Fruit fly (Drosophila melanogaster) whole organism, embryonic: Measurements from ENCODE around the gene sol.

ENCODE experiments used
- Awh ChIP-seq: fragments of 200-800 bp; sonication (Bioruptor generic); IDR thresholded peaks from 2 replicates; pipeline ENCODE4, ENCODE4 v1.3.6; 2022; ENCODE audit warnings: missing biosample characterization, missing genetic modification characterization
- B-H1 ChIP-seq: fragments of 200-800 bp; sonication (Bioruptor generic); IDR thresholded peaks from 3 replicates; pipeline ENCODE4 v1.3.6; 2022; ENCODE audit warnings: missing biosample characterization, missing genetic modification characterization
- CG10431 ChIP-seq: fragments of 200-800 bp; sonication (Bioruptor generic); optimal IDR thresholded peaks from 3 replicates; lab custom pipeline; 2018; ENCODE audit warnings: missing biosample characterization, mild to moderate bottlenecking, missing genetic modification characterization
- CG10959 ChIP-seq: fragments of 200-800 bp; sonication (Bioruptor generic); IDR thresholded peaks from 2 replicates; pipeline ENCODE4 v1.3.6; 2022; ENCODE audit warnings: missing biosample characterization, missing genetic modification characterization
- CG11456 ChIP-seq: fragments of 200-800 bp; sonication (Bioruptor generic); IDR thresholded peaks from 3 replicates; pipeline ENCODE4 v1.3.6; 2022; ENCODE audit warnings: missing biosample characterization, missing genetic modification characterization
- CG11695 ChIP-seq: fragments of 200-800 bp; sonication (Bioruptor generic); IDR thresholded peaks from 3 replicates; pipeline ENCODE4 v1.3.6; 2022; ENCODE audit warnings: missing biosample characterization, missing genetic modification characterization
- CG12299 ChIP-seq: fragments of 200-800 bp; sonication (Bioruptor generic); optimal IDR thresholded peaks from 2 replicates; lab custom pipeline; 2018; ENCODE audit warnings: missing biosample characterization, mild to moderate bottlenecking, missing genetic modification characterization
- CG1233 ChIP-seq: fragments of 200-800 bp; sonication (Bioruptor generic); optimal IDR thresholded peaks from 4 replicates; lab custom pipeline; 2018; ENCODE audit warnings: missing biosample characterization, mild to moderate bottlenecking, missing genetic modification characterization
- CG12659 ChIP-seq: fragments of 200-800 bp; sonication (Bioruptor generic); optimal IDR thresholded peaks from 3 replicates; lab custom pipeline; 2017; ENCODE audit warnings: mild to moderate bottlenecking, missing biosample characterization, missing genetic modification reagents, missing genetic modification characterization
- CG15696 ChIP-seq: fragments of 200-800 bp; sonication (Bioruptor generic); optimal IDR thresholded peaks from 2 replicates; lab custom pipeline; 2019; ENCODE audit warnings: missing biosample characterization, mild to moderate bottlenecking, missing genetic modification characterization, moderate library complexity
- CG16815 ChIP-seq: fragments of 200-800 bp; sonication (Bioruptor generic); optimal IDR thresholded peaks from 3 replicates; lab custom pipeline; 2017; ENCODE audit warnings: missing biosample characterization, mild to moderate bottlenecking, missing genetic modification characterization
- CG1832 ChIP-seq: fragments of 200-800 bp; sonication (Bioruptor generic); optimal IDR thresholded peaks from 2 replicates; lab custom pipeline; 2017; ENCODE audit warnings: missing biosample characterization, mild to moderate bottlenecking, missing genetic modification characterization, inconsistent platforms
- CG2678 ChIP-seq: fragments of 200-800 bp; sonication (Bioruptor generic); optimal IDR thresholded peaks from 3 replicates; lab custom pipeline; 2019; ENCODE audit warnings: missing biosample characterization, mild to moderate bottlenecking, missing genetic modification characterization, moderate library complexity
- CG31388 ChIP-seq: fragments of 200-800 bp; sonication (Bioruptor generic); optimal IDR thresholded peaks from 2 replicates; lab custom pipeline; 2016; ENCODE audit warnings: missing biosample characterization, missing genetic modification characterization
- CG4360 ChIP-seq: fragments of 200-800 bp; sonication (Bioruptor generic); IDR thresholded peaks from 2 replicates; pipeline ENCODE4 v1.3.6; 2022; ENCODE audit warnings: missing biosample characterization, missing genetic modification characterization
- CG7928 ChIP-seq: fragments of 200-800 bp; sonication (Bioruptor generic); optimal IDR thresholded peaks from 2 replicates; lab custom pipeline; 2017; ENCODE audit warnings: missing biosample characterization, mild to moderate bottlenecking, missing genetic modification characterization
- CG9437 ChIP-seq: fragments of 200-800 bp; sonication (Bioruptor generic); optimal IDR thresholded peaks from 2 replicates; lab custom pipeline; 2018; ENCODE audit warnings: missing biosample characterization, mild to moderate bottlenecking, missing genetic modification characterization
- CG9817 ChIP-seq: fragments of 200-800 bp; sonication (Bioruptor generic); optimal IDR thresholded peaks from 2 replicates; lab custom pipeline; 2018; ENCODE audit warnings: missing biosample characterization, mild to moderate bottlenecking, missing genetic modification characterization, moderate library complexity
- Dip2 ChIP-seq: fragments of 200-800 bp; sonication (Bioruptor generic); IDR thresholded peaks from 2 replicates; pipeline ENCODE4 v1.3.6; 2022; ENCODE audit warnings: missing biosample characterization, missing genetic modification characterization
- Elba2 ChIP-seq: fragments of 200-800 bp; sonication (Bioruptor generic); optimal IDR thresholded peaks from 3 replicates; lab custom pipeline; 2016; ENCODE audit warnings: missing biosample characterization, missing genetic modification characterization
- HLH54F ChIP-seq: fragments of 200-800 bp; sonication (Bioruptor generic); optimal IDR thresholded peaks from 3 replicates; lab custom pipeline; 2016; ENCODE audit warnings: missing biosample characterization, missing genetic modification characterization
- Hmx ChIP-seq: fragments of 200-800 bp; sonication (Bioruptor generic); optimal IDR thresholded peaks from 2 replicates; lab custom pipeline; 2016; ENCODE audit warnings: missing biosample characterization, missing genetic modification characterization
- Myb ChIP-seq: fragments of 200-800 bp; sonication (Bioruptor generic); optimal IDR thresholded peaks from 2 replicates; lab custom pipeline; 2016; ENCODE audit warnings: missing biosample characterization, missing genetic modification characterization
- Nf-YB ChIP-seq: fragments of 200-800 bp; sonication (Bioruptor generic); optimal IDR thresholded peaks from 3 replicates; lab custom pipeline; 2019; ENCODE audit warnings: missing biosample characterization, mild to moderate bottlenecking, missing genetic modification characterization, moderate library complexity
- Scr ChIP-seq: fragments of 200-800 bp; sonication (Bioruptor generic); IDR thresholded peaks from 2 replicates; pipeline ENCODE4 v1.3.6; 2022; ENCODE audit warnings: missing biosample characterization, missing genetic modification characterization; ENCODE audit not compliant: partially characterized antibody
- Sox102F ChIP-seq: fragments of 200-800 bp; sonication (Bioruptor generic); optimal IDR thresholded peaks from 2 replicates; lab custom pipeline; 2018; ENCODE audit warnings: missing biosample characterization, mild to moderate bottlenecking, missing genetic modification characterization, moderate library complexity
- Taf1 ChIP-seq: fragments of 200-800 bp; sonication (Bioruptor generic); IDR thresholded peaks from 2 replicates; pipeline ENCODE4 v1.3.6; 2022; ENCODE audit warnings: missing biosample characterization, missing genetic modification characterization
- Tbp ChIP-seq: fragments of >200 bp; optimal IDR thresholded peaks from 2 replicates; lab custom pipeline; 2018; ENCODE audit warnings: missing biosample characterization, missing genetic modification characterization
- YL-1 ChIP-seq: fragments of 200-800 bp; sonication (Bioruptor generic); optimal IDR thresholded peaks from 3 replicates; lab custom pipeline; 2017; ENCODE audit warnings: missing biosample characterization, mild to moderate bottlenecking, missing genetic modification characterization
- grau ChIP-seq: fragments of 200-800 bp; optimal IDR thresholded peaks from 3 replicates; lab custom pipeline; 2019; ENCODE audit warnings: missing biosample characterization, mild to moderate bottlenecking, missing genetic modification characterization, moderate library complexity
- h ChIP-seq: fragments of >200 bp; optimal IDR thresholded peaks from 2 replicates; lab custom pipeline; 2017
- ind ChIP-seq: fragments of 200-800 bp; sonication (Bioruptor generic); optimal IDR thresholded peaks from 3 replicates; lab custom pipeline; 2016; ENCODE audit warnings: missing biosample characterization, missing genetic modification characterization
- jumu ChIP-seq: fragments of 200-800 bp; sonication (Bioruptor generic); optimal IDR thresholded peaks from 3 replicates; lab custom pipeline; 2016; ENCODE audit warnings: missing biosample characterization, missing genetic modification characterization
- ken ChIP-seq: fragments of 200-800 bp; sonication (Bioruptor generic); IDR thresholded peaks from 3 replicates; pipeline ENCODE4 v1.3.6; 2022; ENCODE audit warnings: missing biosample characterization, missing genetic modification characterization
- luna ChIP-seq: fragments of 200-800 bp; sonication (Bioruptor generic); optimal IDR thresholded peaks from 2 replicates; lab custom pipeline; 2016; ENCODE audit warnings: missing biosample characterization, missing genetic modification characterization
- maf-S ChIP-seq: fragments of 200-800 bp; sonication (Bioruptor generic); optimal IDR thresholded peaks from 2 replicates; lab custom pipeline; 2016; ENCODE audit warnings: missing biosample characterization, missing genetic modification characterization
- mirr ChIP-seq: fragments of 200-800 bp; sonication (Bioruptor generic); optimal IDR thresholded peaks from 3 replicates; lab custom pipeline; 2018; ENCODE audit warnings: missing biosample characterization, mild to moderate bottlenecking, missing genetic modification characterization
- nom ChIP-seq: fragments of 200-800 bp; sonication (Bioruptor generic); optimal IDR thresholded peaks from 2 replicates; lab custom pipeline; 2017; ENCODE audit warnings: missing biosample characterization, missing genetic modification characterization, mild to moderate bottlenecking, moderate library complexity, missing genetic modification reagents
- p53 ChIP-seq: fragments of 200-800 bp; sonication (Bioruptor generic); optimal IDR thresholded peaks from 2 replicates; lab custom pipeline; 2016; ENCODE audit warnings: missing biosample characterization, missing genetic modification characterization
- phol ChIP-seq: fragments of 200-800 bp; sonication (Bioruptor generic); optimal IDR thresholded peaks from 3 replicates; lab custom pipeline; 2018; ENCODE audit warnings: missing biosample characterization, mild to moderate bottlenecking, missing genetic modification characterization, moderate library complexity
- pros ChIP-seq: fragments of 200-800 bp; sonication (Bioruptor generic); optimal IDR thresholded peaks from 3 replicates; lab custom pipeline; 2019; ENCODE audit warnings: missing biosample characterization, mild to moderate bottlenecking, missing genetic modification characterization, moderate library complexity
- pzg ChIP-seq: fragments of 200-800 bp; sonication (Bioruptor generic); optimal IDR thresholded peaks from 3 replicates; lab custom pipeline; 2018; ENCODE audit warnings: missing biosample characterization, mild to moderate bottlenecking, missing genetic modification characterization, moderate library complexity
- ranshi ChIP-seq: fragments of 200-800 bp; sonication (Bioruptor generic); IDR thresholded peaks from 2 replicates; pipeline ENCODE4 v1.3.6; 2022; ENCODE audit warnings: missing biosample characterization, missing genetic modification characterization
- slbo ChIP-seq: fragments of 200-800 bp; sonication (Bioruptor generic); IDR thresholded peaks from 2 replicates; pipeline ENCODE4 v1.3.6; 2022; ENCODE audit warnings: missing biosample characterization, missing genetic modification characterization
- sqz ChIP-seq: fragments of 200-800 bp; sonication (Bioruptor generic); optimal IDR thresholded peaks from 3 replicates; lab custom pipeline; 2018; ENCODE audit warnings: missing biosample characterization, mild to moderate bottlenecking, missing genetic modification characterization
- stwl ChIP-seq: fragments of 200-800 bp; sonication (Bioruptor generic); optimal IDR thresholded peaks from 3 replicates; lab custom pipeline; 2018; ENCODE audit warnings: missing biosample characterization, mild to moderate bottlenecking, missing genetic modification characterization, moderate library complexity
- tgo ChIP-seq: fragments of 200-800 bp; sonication (Bioruptor generic); IDR thresholded peaks from 3 replicates; pipeline ENCODE4 v1.3.6; 2022; ENCODE audit warnings: missing biosample characterization, missing genetic modification characterization
- tna ChIP-seq: fragments of 200-800 bp; sonication (Bioruptor generic); IDR thresholded peaks from 2 replicates; pipeline ENCODE4 v1.3.6; 2022; ENCODE audit warnings: missing biosample characterization, missing genetic modification characterization; ENCODE audit not compliant: partially characterized antibody
- twi ChIP-seq: fragments of 200-800 bp; optimal IDR thresholded peaks from 2 replicates; lab custom pipeline; 2019; ENCODE audit warnings: missing biosample characterization, mild to moderate bottlenecking, missing genetic modification characterization, moderate library complexity
- tx ChIP-seq: fragments of 200-800 bp; sonication (Bioruptor generic); optimal IDR thresholded peaks from 2 replicates; lab custom pipeline; 2016; ENCODE audit warnings: missing biosample characterization, missing genetic modification characterization

The sol gene

dm6 chrX:21319202-21319772 is 30.8 kb upstream of the sol start, which contains the start of the genes SLIRP1 and anox (continued):
- peak; percentile 69 for TF ChIP-seq tx (GFP tag; lab: Kevin White, UChicago)
- TF ChIP-seq h (lab: Kevin White, UChicago), result no peak
- TF ChIP-seq grau (tag; lab: Kevin White, UChicago), result peak; percentile 93
- TF ChIP-seq Dip2 (GFP tag; lab: Robert Waterston, UW), result no peak
- TF ChIP-seq CG2678 (tag; lab: Kevin White, UChicago), result peak; percentile 95
- peak; percentile 56; the same call in 1 of the 3 replicates for TF ChIP-seq B-H1 (GFP tag; lab: Robert Waterston, UW)
- peak; percentile 45 for TF ChIP-seq Myb (GFP tag; lab: Kevin White, UChicago)
- peak; percentile 18 for TF ChIP-seq pros (GFP tag; lab: Kevin White, UChicago)
- TF ChIP-seq CG7928 (GFP tag; lab: Kevin White, UChicago), result peak; percentile 55
- no peak for TF ChIP-seq CG10959 (GFP tag; lab: Robert Waterston, UW)
- peak; percentile 84 for TF ChIP-seq CG12299 (tag; lab: Kevin White, UChicago)
- TF ChIP-seq Tbp (GFP tag; lab: Kevin White, UChicago), result no peak
- TF ChIP-seq twi (tag; lab: Kevin White, UChicago), result peak; percentile 78
- peak; percentile 70 for TF ChIP-seq CG10431 (GFP tag; lab: Kevin White, UChicago)
- TF ChIP-seq Sox102F (GFP tag; lab: Kevin White, UChicago), result peak; percentile 89
- TF ChIP-seq ken (GFP tag; lab: Robert Waterston, UW), result peak; percentile 65; the same call in 2 of the 3 replicates
- TF ChIP-seq Elba2, result no peak
- peak; percentile 77 for TF ChIP-seq HLH54F (GFP tag; lab: Kevin White, UChicago)
- TF ChIP-seq CG11456, result peak; percentile 79; the same call in 1 of the 3 replicates
- peak; percentile 80; the same call in 1 of the 2 replicates for TF ChIP-seq ranshi (GFP tag; lab: Robert Waterston, UW)
- TF ChIP-seq CG15696 (tag; lab: Kevin White, UChicago), result peak; percentile 68
- peak; percentile 75 for TF ChIP-seq nom (GFP tag; lab: Kevin White, UChicago)
- TF ChIP-seq Taf1 (GFP tag; lab: Robert Waterston, UW), result peak; percentile 64; the same call in 1 of the 2 replicates
- TF ChIP-seq p53 (GFP tag; lab: Kevin White, UChicago), result peak; percentile 9
- TF ChIP-seq tna (GFP tag; lab: Robert Waterston, UW), result no peak
- peak; percentile 52 for TF ChIP-seq YL-1 (GFP tag; lab: Kevin White, UChicago)
- TF ChIP-seq CG9817 (tag; lab: Kevin White, UChicago), result peak; percentile 85
- peak; percentile 72 for TF ChIP-seq Nf-YB
- TF ChIP-seq tgo (GFP tag; lab: Robert Waterston, UW), result peak; percentile 85
- peak; percentile 89 for TF ChIP-seq CG11695
- TF ChIP-seq Awh (GFP tag; lab: Robert Waterston, UW), result peak; percentile 44; the same call in 1 of the 2 replicates
- no peak for TF ChIP-seq Scr (GFP tag; lab: Robert Waterston, UW)
- peak; percentile 90 for TF ChIP-seq CG12659
- TF ChIP-seq CG31388 (GFP tag; lab: Kevin White, UChicago), result peak; percentile 47
- TF ChIP-seq Hmx, result peak; percentile 61
- TF ChIP-seq pzg (GFP tag; lab: Kevin White, UChicago), result peak; percentile 41
- no peak for TF ChIP-seq CG4360 (GFP tag; lab: Robert Waterston, UW)
- TF ChIP-seq CG1832 (GFP tag; lab: Kevin White, UChicago), result no peak
- TF ChIP-seq ind, result peak; percentile 88
- TF ChIP-seq stwl, result peak; percentile 23
- peak; percentile 67 for TF ChIP-seq jumu
- TF ChIP-seq maf-S, result peak; percentile 69
- peak; percentile 93 for TF ChIP-seq phol
- peak; percentile 58 for TF ChIP-seq mirr
- peak; percentile 97 for TF ChIP-seq CG9437
- peak; percentile 86 for TF ChIP-seq CG16815 (GFP tag; lab: Kevin White, UChicago)
- TF ChIP-seq luna (GFP tag; lab: Kevin White, UChicago), result peak; percentile 56
- TF ChIP-seq sqz (GFP tag; lab: Kevin White, UChicago), result peak; percentile 59
- TF ChIP-seq slbo (GFP tag; lab: Robert Waterston, UW), result peak; percentile 84
- TF ChIP-seq CG1233 (GFP tag; lab: Kevin White, UChicago), result peak; percentile 87
